Worm (Caenorhabditis elegans) whole organism, L1 larva: ENCODE results near the gene K04C2.5.
A peak's percentile ranks its signal among the peaks of the same experiment; 100 is the strongest.

Source experiments
- C04F5.9 ChIP-seq: sonication (generic microtip); optimal IDR thresholded peaks from 2 replicates; lab custom pipeline; 2016; ENCODE audit warnings: missing genetic modification characterization, missing compliant biosample characterization
- C16A3.4 ChIP-seq: fragments of 150-350 bp; optimal IDR thresholded peaks from 2 replicates; lab custom pipeline; 2014; ENCODE audit warnings: missing biosample characterization, missing genetic modification characterization
- F16B12.6 ChIP-seq: fragments of 150-350 bp; optimal IDR thresholded peaks from 2 replicates; lab custom pipeline; 2014; ENCODE audit warnings: missing biosample characterization, missing genetic modification characterization
- aha-1 ChIP-seq: fragments of 150-350 bp; optimal IDR thresholded peaks from 2 replicates; lab custom pipeline; 2014; ENCODE audit warnings: missing biosample characterization, missing genetic modification characterization
- aly-2 ChIP-seq: fragments of 150-350 bp; optimal IDR thresholded peaks from 2 replicates; lab custom pipeline; 2014; ENCODE audit warnings: missing biosample characterization, missing genetic modification characterization
- ama-1 ChIP-seq: fragments of 150-350 bp; optimal IDR thresholded peaks from 2 replicates; lab custom pipeline; 2014
- blmp-1 ChIP-seq: fragments of 150-350 bp; optimal IDR thresholded peaks from 2 replicates; lab custom pipeline; 2014; ENCODE audit warnings: missing biosample characterization, missing genetic modification characterization
- ceh-63 ChIP-seq: fragments of 200-800 bp; sonication (Bioruptor generic); optimal IDR thresholded peaks from 2 replicates; lab custom pipeline; 2018; ENCODE audit warnings: mild to moderate bottlenecking, missing genetic modification characterization, missing compliant biosample characterization
- ceh-8 ChIP-seq: fragments of 200-800 bp; sonication (Bioruptor generic); optimal IDR thresholded peaks from 2 replicates; lab custom pipeline; 2018; ENCODE audit warnings: mild to moderate bottlenecking, missing genetic modification characterization, moderate library complexity, missing compliant biosample characterization
- ceh-82 ChIP-seq, 3 experiments: fragments of 150-350 bp in 1 of 3; sonication (generic microtip) in 2 of 3; optimal IDR thresholded peaks; 2 replicates each; lab custom pipeline; 2014 to 2017; ENCODE audit warnings: missing biosample characterization in 3 of 3, missing genetic modification characterization in 3 of 3
- ceh-90 ChIP-seq: sonication (generic microtip); optimal IDR thresholded peaks from 2 replicates; lab custom pipeline; 2016; ENCODE audit warnings: missing genetic modification characterization, missing compliant biosample characterization
- ces-1 ChIP-seq: fragments of 150-350 bp; optimal IDR thresholded peaks from 2 replicates; lab custom pipeline; 2014; ENCODE audit warnings: missing biosample characterization, missing genetic modification reagents, missing genetic modification characterization
- efl-1 ChIP-seq, 4 experiments: fragments of 150-350 bp; optimal IDR thresholded peaks in 3 of 4; peaks in 1 of 4; 1 replicate in 1 of 4; 2 replicates in 3 of 4; lab custom pipeline; 2014; ENCODE audit warnings: missing biosample characterization in 2 of 4, missing genetic modification characterization in 2 of 4, missing genetic modification reagents in 2 of 4
- efl-3 ChIP-seq: fragments of 200-800 bp; sonication (Bioruptor generic); optimal IDR thresholded peaks from 2 replicates; lab custom pipeline; 2018; ENCODE audit warnings: mild to moderate bottlenecking, missing genetic modification characterization, missing compliant biosample characterization
- egl-13 ChIP-seq: sonication (generic microtip); optimal IDR thresholded peaks from 2 replicates; lab custom pipeline; 2016; ENCODE audit warnings: missing genotype, missing genetic modification reagents, missing genetic modification characterization, missing compliant biosample characterization
- egl-27 ChIP-seq, 2 experiments: fragments of 150-350 bp in 1 of 2; sonication (generic microtip); optimal IDR thresholded peaks; 3 replicates each; lab custom pipeline; 2017 to 2018; ENCODE audit warnings: missing biosample characterization in 2 of 2, missing genetic modification characterization in 2 of 2, missing genetic modification reagents in 2 of 2
- elt-2 ChIP-seq: sonication (generic microtip); optimal IDR thresholded peaks from 2 replicates; lab custom pipeline; 2016; ENCODE audit warnings: missing genetic modification characterization, mild to moderate bottlenecking, inconsistent platforms, missing compliant biosample characterization, missing genetic modification reagents
- ets-5 ChIP-seq: fragments of 200-800 bp; sonication (Bioruptor generic); IDR thresholded peaks from 2 replicates; pipeline ENCODE4 v1.3.6; 2022; ENCODE audit warnings: missing genetic modification characterization, missing compliant biosample characterization
- fkh-10 ChIP-seq: sonication (generic microtip); optimal IDR thresholded peaks from 2 replicates; lab custom pipeline; 2017; ENCODE audit warnings: missing biosample characterization, missing genetic modification reagents, missing genetic modification characterization
- fkh-4 ChIP-seq: sonication (generic microtip); optimal IDR thresholded peaks from 2 replicates; lab custom pipeline; 2016; ENCODE audit warnings: missing compliant biosample characterization, missing genetic modification characterization, borderline replicate concordance
- fkh-8 ChIP-seq: sonication (generic microtip); optimal IDR thresholded peaks from 2 replicates; lab custom pipeline; 2016; ENCODE audit warnings: mild to moderate bottlenecking, missing genetic modification characterization, missing compliant biosample characterization
- grh-1 ChIP-seq: fragments of 200-800 bp; sonication (Bioruptor generic); IDR thresholded peaks from 2 replicates; pipeline ENCODE4 v1.3.6; 2022; ENCODE audit warnings: missing genetic modification reagents, missing genetic modification characterization, missing compliant biosample characterization
- hlh-17 ChIP-seq: fragments of 200-800 bp; sonication (Bioruptor generic); optimal IDR thresholded peaks from 2 replicates; lab custom pipeline; 2018; ENCODE audit warnings: missing genetic modification characterization, mild to moderate bottlenecking, missing compliant biosample characterization, moderate library complexity, borderline replicate concordance
- irx-1 ChIP-seq: sonication (generic microtip); optimal IDR thresholded peaks from 2 replicates; lab custom pipeline; 2016; ENCODE audit warnings: missing genetic modification characterization, missing compliant biosample characterization
- isw-1 ChIP-seq: fragments of 200-800 bp; sonication (Bioruptor generic); IDR thresholded peaks from 2 replicates; pipeline ENCODE4 v1.3.6; 2022; ENCODE audit warnings: missing genetic modification characterization, missing compliant biosample characterization
- jun-1 ChIP-seq: fragments of 150-350 bp; optimal IDR thresholded peaks from 2 replicates; lab custom pipeline; 2014; ENCODE audit warnings: missing biosample characterization, missing genetic modification reagents, missing genetic modification characterization
- lir-3 ChIP-seq: sonication (generic microtip); optimal IDR thresholded peaks from 2 replicates; lab custom pipeline; 2016; ENCODE audit warnings: mild to moderate bottlenecking, missing genetic modification characterization, moderate library complexity, missing compliant biosample characterization; ENCODE audit not compliant: poor library complexity
- lsy-2 ChIP-seq, 2 experiments: fragments of 150-350 bp; optimal IDR thresholded peaks; 2 replicates each; lab custom pipeline; 2014; ENCODE audit warnings: missing biosample characterization in 2 of 2, missing genetic modification characterization in 2 of 2
- mab-9 ChIP-seq: fragments of 200-800 bp; sonication (Bioruptor generic); IDR thresholded peaks from 2 replicates; pipeline ENCODE4 v1.3.6; 2022; ENCODE audit warnings: missing genetic modification reagents, missing genetic modification characterization, missing compliant biosample characterization
- mdl-1 ChIP-seq, 2 experiments: fragments of 150-350 bp; optimal IDR thresholded peaks; 2 replicates each; lab custom pipeline; 2014 to 2017; ENCODE audit warnings: missing biosample characterization in 2 of 2, missing genetic modification characterization in 2 of 2, inconsistent platforms in 1 of 2
- mef-2 ChIP-seq: fragments of 150-350 bp; optimal IDR thresholded peaks from 2 replicates; lab custom pipeline; 2014; ENCODE audit warnings: missing biosample characterization, missing genetic modification characterization
- nhr-12 ChIP-seq: sonication (generic microtip); optimal IDR thresholded peaks from 2 replicates; lab custom pipeline; 2017; ENCODE audit warnings: missing biosample characterization, missing genetic modification characterization
- nhr-237 ChIP-seq: fragments of 150-350 bp; optimal IDR thresholded peaks from 2 replicates; lab custom pipeline; 2014; ENCODE audit warnings: missing biosample characterization, missing genetic modification characterization
- nhr-71 ChIP-seq: sonication (generic microtip); optimal IDR thresholded peaks from 2 replicates; lab custom pipeline; 2016; ENCODE audit warnings: mild to moderate bottlenecking, missing genetic modification characterization, moderate library complexity, missing compliant biosample characterization
- nhr-76 ChIP-seq: sonication (generic microtip); optimal IDR thresholded peaks from 2 replicates; lab custom pipeline; 2017; ENCODE audit warnings: missing biosample characterization, missing genetic modification characterization
- nhr-77 ChIP-seq: fragments of 150-350 bp; optimal IDR thresholded peaks from 2 replicates; lab custom pipeline; 2014; ENCODE audit warnings: missing biosample characterization, missing genetic modification characterization
- nhr-84 ChIP-seq: sonication (generic microtip); optimal IDR thresholded peaks from 2 replicates; lab custom pipeline; 2017; ENCODE audit warnings: missing biosample characterization, missing genetic modification characterization
- nhr-85 ChIP-seq: sonication (generic microtip); peaks from one replicate; lab custom pipeline; 2016; ENCODE audit warnings: missing genetic modification characterization, inconsistent platforms, missing compliant biosample characterization
- nhr-90 ChIP-seq: sonication (generic microtip); optimal IDR thresholded peaks from 2 replicates; lab custom pipeline; 2016; ENCODE audit warnings: mild to moderate bottlenecking, missing genetic modification characterization, missing compliant biosample characterization; ENCODE audit not compliant: poor library complexity
- rnt-1 ChIP-seq: sonication (generic microtip); optimal IDR thresholded peaks from 2 replicates; lab custom pipeline; 2016; ENCODE audit warnings: mild to moderate bottlenecking, missing genetic modification characterization, moderate library complexity, missing compliant biosample characterization
- skn-1 ChIP-seq: fragments of 150-350 bp; optimal IDR thresholded peaks from 2 replicates; lab custom pipeline; 2014; ENCODE audit warnings: missing biosample characterization, missing genetic modification characterization
- snpc-4 ChIP-seq: fragments of 150-350 bp; optimal IDR thresholded peaks from 2 replicates; lab custom pipeline; 2014; ENCODE audit warnings: missing biosample characterization, missing genetic modification characterization
- snu-23 ChIP-seq: sonication (generic microtip); optimal IDR thresholded peaks from 2 replicates; lab custom pipeline; 2016; ENCODE audit warnings: missing genetic modification characterization, missing compliant biosample characterization
- sptf-1 ChIP-seq: fragments of 150-350 bp; optimal IDR thresholded peaks from 2 replicates; lab custom pipeline; 2014; ENCODE audit warnings: missing biosample characterization, missing genetic modification characterization
- tbx-2 ChIP-seq: sonication (generic microtip); optimal IDR thresholded peaks from 2 replicates; lab custom pipeline; 2016; ENCODE audit warnings: missing genetic modification characterization, missing compliant biosample characterization
- tlp-1 ChIP-seq: fragments of 150-350 bp; optimal IDR thresholded peaks from 2 replicates; lab custom pipeline; 2014; ENCODE audit warnings: missing biosample characterization, missing genetic modification characterization
- unc-130 ChIP-seq: fragments of 150-350 bp; optimal IDR thresholded peaks from 2 replicates; lab custom pipeline; 2017; ENCODE audit warnings: missing biosample characterization, missing genetic modification characterization, inconsistent platforms
- unc-30 ChIP-seq: sonication (generic microtip); optimal IDR thresholded peaks from 2 replicates; lab custom pipeline; 2017; ENCODE audit warnings: missing biosample characterization, missing genetic modification characterization
- unc-62 ChIP-seq: fragments of 150-350 bp; optimal IDR thresholded peaks from 2 replicates; lab custom pipeline; 2014; ENCODE audit warnings: missing biosample characterization, missing genetic modification reagents, missing genetic modification characterization
- unc-86 ChIP-seq: sonication (generic microtip); optimal IDR thresholded peaks from 2 replicates; lab custom pipeline; 2016; ENCODE audit warnings: missing genetic modification characterization, missing compliant biosample characterization
- unc-98 ChIP-seq: fragments of 200-800 bp; sonication (Bioruptor generic); IDR thresholded peaks from 2 replicates; pipeline ENCODE4 v1.3.6; 2022; ENCODE audit warnings: missing genetic modification characterization, missing compliant biosample characterization
- xbp-1 ChIP-seq: sonication (generic microtip); optimal IDR thresholded peaks from 2 replicates; lab custom pipeline; 2016; ENCODE audit warnings: missing genetic modification characterization, missing compliant biosample characterization
- zag-1 ChIP-seq: fragments of 150-350 bp; optimal IDR thresholded peaks from 2 replicates; lab custom pipeline; 2014; ENCODE audit warnings: missing biosample characterization, missing genetic modification characterization
- zip-4 ChIP-seq: fragments of 200-800 bp; sonication (Bioruptor generic); optimal IDR thresholded peaks from 2 replicates; lab custom pipeline; 2018; ENCODE audit warnings: mild to moderate bottlenecking, missing genetic modification characterization, moderate library complexity, missing compliant biosample characterization
- ztf-4 ChIP-seq: fragments of 150-350 bp; optimal IDR thresholded peaks from 2 replicates; lab custom pipeline; 2014; ENCODE audit warnings: missing biosample characterization, missing genetic modification characterization

K04C2.5 gene

DNA sequence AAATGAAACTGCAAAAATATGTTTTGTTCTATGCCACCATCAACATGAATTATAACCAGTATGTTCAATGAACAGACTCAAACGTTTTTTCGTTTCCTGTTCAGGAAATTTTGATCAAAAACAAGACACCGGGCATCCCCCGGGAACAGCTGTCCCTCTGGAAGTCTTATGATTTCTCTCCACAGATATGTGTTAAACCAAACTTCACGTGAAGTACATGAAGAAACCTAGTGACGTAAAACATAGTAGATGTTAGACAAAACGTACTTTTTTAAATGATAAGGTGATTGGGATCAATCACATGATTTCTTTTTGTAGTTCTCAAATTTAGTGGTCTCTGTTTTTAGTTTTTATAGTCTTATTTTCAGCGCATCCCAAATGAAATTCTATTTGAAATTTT is 7.1 kb upstream of the K04C2.5 start (continued):
- TF ChIP-seq egl-13 (tag; lab: Kevin White, UChicago) (no peak), nhr-77 (tag; lab: Kevin White, UChicago) (no peak), nhr-84 (tag; lab: Kevin White, UChicago) (no peak), zip-4 (GFP tag; lab: Kevin White, UChicago) (no peak), jun-1 (no peak), efl-1 (optimal IDR thresholded peaks at IDR 0.05; lab: Kevin White, UChicago) (peak; percentile 9 to 21), efl-1 (GFP tag; optimal IDR thresholded peaks at IDR 0.05 in 1 of 2; lab: Kevin White, UChicago) (peak in 1 of 2 experiments; percentile 11), ama-1 (lab: Kevin White, UChicago) (no peak), mdl-1 (tag; optimal IDR thresholded peaks at IDR 0.05; lab: Kevin White, UChicago) (peak in 1 of 2 experiments; percentile 23), ceh-90 (no peak), hlh-17 (GFP tag; lab: Kevin White, UChicago) (no peak), egl-27 (tag; optimal IDR thresholded peaks at IDR 0.05; lab: Kevin White, UChicago) (no peak), blmp-1 (tag; lab: Kevin White, UChicago) (peak; percentile 48), snu-23 (peak; percentile 73), sptf-1 (tag; lab: Kevin White, UChicago) (no peak), unc-62 (GFP tag; lab: Kevin White, UChicago) (no peak), mef-2 (tag; lab: Kevin White, UChicago) (no peak), efl-3 (GFP tag; lab: Kevin White, UChicago) (no peak), fkh-4 (tag; lab: Kevin White, UChicago) (no peak), zag-1 (tag; lab: Kevin White, UChicago) (no peak), ets-5 (GFP tag; lab: Robert Waterston, UW) (no peak), nhr-71 (tag; lab: Kevin White, UChicago) (peak; percentile 91), unc-30 (no peak), fkh-8 (tag; lab: Kevin White, UChicago) (no peak), irx-1 (no peak), lir-3 (tag; lab: Kevin White, UChicago) (peak; percentile 4), xbp-1 (tag; lab: Kevin White, UChicago) (no peak), ces-1 (GFP tag; lab: Kevin White, UChicago) (no peak), fkh-10 (GFP tag; lab: Kevin White, UChicago) (no peak), nhr-85 (peak; percentile 85), unc-86 (tag; lab: Kevin White, UChicago) (no peak), nhr-12 (tag; lab: Kevin White, UChicago) (no peak), elt-2 (tag; lab: Kevin White, UChicago) (peak; percentile 11), nhr-237 (tag; lab: Kevin White, UChicago) (no peak), skn-1 (tag; lab: Kevin White, UChicago) (no peak), lsy-2 (tag; optimal IDR thresholded peaks at IDR 0.05; lab: Kevin White, UChicago) (peak; percentile 54 to 70), unc-98 (GFP tag; lab: Robert Waterston, UW) (no peak), ceh-82 (tag; optimal IDR thresholded peaks at IDR 0.05; lab: Kevin White, UChicago) (no peak), tbx-2 (tag; lab: Kevin White, UChicago) (peak; percentile 58), C04F5.9 (tag; lab: Kevin White, UChicago) (no peak), nhr-90 (peak; percentile 44), C16A3.4 (tag; lab: Kevin White, UChicago) (no peak), nhr-76 (tag; lab: Kevin White, UChicago) (no peak), unc-130 (peak; percentile 56), ztf-4 (tag; lab: Kevin White, UChicago) (peak; percentile 40), grh-1 (GFP tag; lab: Robert Waterston, UW) (peak; percentile 50), snpc-4 (tag; lab: Kevin White, UChicago) (no peak), aha-1 (tag; lab: Kevin White, UChicago) (no peak), mab-9 (GFP tag; lab: Robert Waterston, UW) (no peak), F16B12.6 (no peak), aly-2 (tag; lab: Kevin White, UChicago) (no peak), rnt-1 (tag; lab: Kevin White, UChicago) (peak; percentile 63), tlp-1 (tag; lab: Kevin White, UChicago) (no peak), isw-1 (GFP tag; lab: Robert Waterston, UW) (no peak), ceh-8 (no peak), ceh-63 (GFP tag; lab: Kevin White, UChicago) (no peak)
